Fruit fly (Drosophila melanogaster): ENCODE results near the gene Cyp304a1.
A peak's percentile ranks its signal among the peaks of the same experiment; 100 is the strongest.

Cyp304a1 gene

dm6 chr3R:12982167-12982981, 18.8 kb downstream of the Cyp304a1 start (continued):
- TF ChIP-seq amos (GFP tag; IDR thresholded peaks at IDR 0.05; ENCODE audit: partially characterized antibody) (peak; percentile 13; the same call in 1 of the 2 replicates), oc (tag; optimal IDR thresholded peaks at IDR 0.05) (peak; percentile 40), Lpt (GFP tag; optimal IDR thresholded peaks at IDR 0.05) (no peak), Lim3 (GFP tag; IDR thresholded peaks at IDR 0.05) (no peak), ham (GFP tag; IDR thresholded peaks at IDR 0.05) (no peak), Hr51 (GFP tag; optimal IDR thresholded peaks at IDR 0.05) (peak in 1 of 2 experiments; percentile 83), HLH4C (GFP tag; IDR thresholded peaks at IDR 0.05; ENCODE audit: partially characterized antibody) (no peak), CG9797 (GFP tag; optimal IDR thresholded peaks at IDR 0.05) (no peak), tap (tag; optimal IDR thresholded peaks at IDR 0.05) (peak; percentile 27), gcm2 (GFP tag; optimal IDR thresholded peaks at IDR 0.05) (peak; percentile 72), CG15073 (GFP tag; optimal IDR thresholded peaks at IDR 0.05) (no peak), esg (GFP tag; conservative IDR thresholded peaks at IDR 0.05) (peak; percentile 75), Hand (GFP tag; optimal IDR thresholded peaks at IDR 0.05) (peak; percentile 63), tio (GFP tag; optimal IDR thresholded peaks at IDR 0.05) (peak; percentile 74), bowl (GFP tag; IDR thresholded peaks at IDR 0.05) (no peak), Dip2 (GFP tag; IDR thresholded peaks at IDR 0.05) (no peak), ttk (GFP tag; IDR thresholded peaks at IDR 0.05) (0 out of 2 replicates have a peak, but pooled peaks have one; percentile 20), tll (GFP tag; optimal IDR thresholded peaks at IDR 0.05) (no peak), Hr3 (GFP tag; optimal IDR thresholded peaks at IDR 0.05) (peak; percentile 3), CG10462 (GFP tag; optimal IDR thresholded peaks at IDR 0.05) (peak; percentile 18), cato (GFP tag; optimal IDR thresholded peaks at IDR 0.05; ENCODE audit: borderline replicate concordance) (peak; percentile 43), bcd (GFP tag; optimal IDR thresholded peaks at IDR 0.05) (peak; percentile 79), kay (GFP tag; optimal IDR thresholded peaks at IDR 0.05) (peak; percentile 25), CG16815 (GFP tag; optimal IDR thresholded peaks at IDR 0.05) (peak; percentile 63), CG14441 (GFP tag; IDR thresholded peaks at IDR 0.05) (peak; percentile 37; the same call in 1 of the 2 replicates), Fer1 (GFP tag; optimal IDR thresholded peaks at IDR 0.05) (peak; percentile 69), Fer3 (tag; optimal IDR thresholded peaks at IDR 0.05) (peak; percentile 70), MTF-1 (GFP tag; optimal IDR thresholded peaks at IDR 0.05; ENCODE audit: borderline replicate concordance) (no peak), HmgD (GFP tag; optimal IDR thresholded peaks at IDR 0.05) (no peak), en (GFP tag; optimal IDR thresholded peaks at IDR 0.05) (no peak), CG13287 (GFP tag; IDR thresholded peaks at IDR 0.05; ENCODE audit: partially characterized antibody) (peak; percentile 11; the same call in 1 of the 2 replicates), CG34224 (GFP tag; IDR thresholded peaks at IDR 0.05; ENCODE audit: partially characterized antibody) (no peak), tin (GFP tag; optimal IDR thresholded peaks at IDR 0.05) (peak; percentile 32), gcm (GFP tag; optimal IDR thresholded peaks at IDR 0.05) (peak; percentile 38), pros (GFP tag; optimal IDR thresholded peaks at IDR 0.05) (no peak), CG11085 (GFP tag; IDR thresholded peaks at IDR 0.05) (no peak), Bteb2 (GFP tag; optimal IDR thresholded peaks at IDR 0.05) (no peak), CG15479 (GFP tag; optimal IDR thresholded peaks at IDR 0.05) (no peak), Atf-2 (GFP tag; optimal IDR thresholded peaks at IDR 0.05) (no peak), p53 (GFP tag; optimal IDR thresholded peaks at IDR 0.05) (no peak), nmo (GFP tag; optimal IDR thresholded peaks at IDR 0.05) (peak; percentile 34), CG9437 (GFP tag; optimal IDR thresholded peaks at IDR 0.05) (peak; percentile 72), cwo (GFP tag; optimal IDR thresholded peaks at IDR 0.05) (peak; percentile 71), CG32772 (GFP tag; IDR thresholded peaks at IDR 0.05) (peak; percentile 66), Usf (GFP tag; optimal IDR thresholded peaks at IDR 0.05) (peak; percentile 60), crc (GFP tag; optimal IDR thresholded peaks at IDR 0.05) (peak; percentile 13), org-1 (GFP tag; optimal IDR thresholded peaks at IDR 0.05) (peak; percentile 43), CG31224 (GFP tag; IDR thresholded peaks at IDR 0.05) (peak; percentile 63)
